Worm (Caenorhabditis elegans) whole organism, L1 larva: ENCODE measurements around the gene T14B4.19.
A peak's percentile ranks its signal among the peaks of the same experiment; 100 is the strongest.

Source experiments
- F16B12.6 ChIP-seq: fragments of 150-350 bp; optimal IDR thresholded peaks from 2 replicates; lab custom pipeline; 2014; ENCODE audit warnings: missing biosample characterization, missing genetic modification characterization
- aly-2 ChIP-seq: fragments of 150-350 bp; optimal IDR thresholded peaks from 2 replicates; lab custom pipeline; 2014; ENCODE audit warnings: missing biosample characterization, missing genetic modification characterization
- ama-1 ChIP-seq: fragments of 150-350 bp; optimal IDR thresholded peaks from 2 replicates; lab custom pipeline; 2014
- ceh-63 ChIP-seq: fragments of 200-800 bp; sonication (Bioruptor generic); optimal IDR thresholded peaks from 2 replicates; lab custom pipeline; 2018; ENCODE audit warnings: mild to moderate bottlenecking, missing genetic modification characterization, missing compliant biosample characterization
- ceh-8 ChIP-seq: fragments of 200-800 bp; sonication (Bioruptor generic); optimal IDR thresholded peaks from 2 replicates; lab custom pipeline; 2018; ENCODE audit warnings: mild to moderate bottlenecking, missing genetic modification characterization, moderate library complexity, missing compliant biosample characterization
- ceh-82 ChIP-seq, 3 experiments: fragments of 150-350 bp in 1 of 3; sonication (generic microtip) in 2 of 3; optimal IDR thresholded peaks; 2 replicates each; lab custom pipeline; 2014 to 2017; ENCODE audit warnings: missing biosample characterization in 3 of 3, missing genetic modification characterization in 3 of 3
- ces-1 ChIP-seq: fragments of 150-350 bp; optimal IDR thresholded peaks from 2 replicates; lab custom pipeline; 2014; ENCODE audit warnings: missing biosample characterization, missing genetic modification reagents, missing genetic modification characterization
- dpl-1 ChIP-seq, 3 experiments: fragments of 150-350 bp in 2 of 3; sonication (generic microtip) in 1 of 3; optimal IDR thresholded peaks; 2 replicates each; lab custom pipeline; 2014 to 2017; ENCODE audit warnings: missing biosample characterization in 3 of 3, missing genetic modification characterization in 3 of 3, missing genetic modification reagents in 3 of 3
- dsc-1 ChIP-seq: sonication (generic microtip); optimal IDR thresholded peaks from 2 replicates; lab custom pipeline; 2016; ENCODE audit warnings: mild to moderate bottlenecking, missing genetic modification characterization, missing compliant biosample characterization
- efl-1 ChIP-seq, 4 experiments: fragments of 150-350 bp; optimal IDR thresholded peaks in 3 of 4; peaks in 1 of 4; 1 replicate in 1 of 4; 2 replicates in 3 of 4; lab custom pipeline; 2014; ENCODE audit warnings: missing biosample characterization in 2 of 4, missing genetic modification characterization in 2 of 4, missing genetic modification reagents in 2 of 4
- efl-3 ChIP-seq: fragments of 200-800 bp; sonication (Bioruptor generic); optimal IDR thresholded peaks from 2 replicates; lab custom pipeline; 2018; ENCODE audit warnings: mild to moderate bottlenecking, missing genetic modification characterization, missing compliant biosample characterization
- egl-27 ChIP-seq, 2 experiments: fragments of 150-350 bp in 1 of 2; sonication (generic microtip); optimal IDR thresholded peaks; 3 replicates each; lab custom pipeline; 2017 to 2018; ENCODE audit warnings: missing biosample characterization in 2 of 2, missing genetic modification characterization in 2 of 2, missing genetic modification reagents in 2 of 2
- ets-5 ChIP-seq: fragments of 200-800 bp; sonication (Bioruptor generic); IDR thresholded peaks from 2 replicates; pipeline ENCODE4 v1.3.6; 2022; ENCODE audit warnings: missing genetic modification characterization, missing compliant biosample characterization
- fkh-8 ChIP-seq: sonication (generic microtip); optimal IDR thresholded peaks from 2 replicates; lab custom pipeline; 2016; ENCODE audit warnings: mild to moderate bottlenecking, missing genetic modification characterization, missing compliant biosample characterization
- fos-1 ChIP-seq: fragments of 150-350 bp; optimal IDR thresholded peaks from 2 replicates; lab custom pipeline; 2014; ENCODE audit warnings: missing biosample characterization, missing genetic modification characterization
- isw-1 ChIP-seq: fragments of 200-800 bp; sonication (Bioruptor generic); IDR thresholded peaks from 2 replicates; pipeline ENCODE4 v1.3.6; 2022; ENCODE audit warnings: missing genetic modification characterization, missing compliant biosample characterization
- lin-13 ChIP-seq: fragments of 150-350 bp; optimal IDR thresholded peaks from 2 replicates; lab custom pipeline; 2014; ENCODE audit warnings: missing biosample characterization, missing genetic modification reagents, missing genetic modification characterization
- lin-14 ChIP-seq: fragments of 200-800 bp; sonication (Bioruptor generic); optimal IDR thresholded peaks from 2 replicates; lab custom pipeline; 2018; ENCODE audit warnings: mild to moderate bottlenecking, missing genetic modification characterization, moderate library complexity, missing compliant biosample characterization
- lin-15B ChIP-seq: fragments of 150-350 bp; sonication (generic microtip); optimal IDR thresholded peaks from 3 replicates; lab custom pipeline; 2014; ENCODE audit warnings: missing biosample characterization, missing genetic modification characterization
- lin-35 ChIP-seq, 2 experiments: fragments of 150-350 bp; optimal IDR thresholded peaks; 2 replicates each; lab custom pipeline; 2014; ENCODE audit warnings: missing biosample characterization in 2 of 2, missing genetic modification characterization in 2 of 2, missing genetic modification reagents in 2 of 2
- lsy-2 ChIP-seq, 2 experiments: fragments of 150-350 bp; optimal IDR thresholded peaks; 2 replicates each; lab custom pipeline; 2014; ENCODE audit warnings: missing biosample characterization in 2 of 2, missing genetic modification characterization in 2 of 2
- mab-9 ChIP-seq: fragments of 200-800 bp; sonication (Bioruptor generic); IDR thresholded peaks from 2 replicates; pipeline ENCODE4 v1.3.6; 2022; ENCODE audit warnings: missing genetic modification reagents, missing genetic modification characterization, missing compliant biosample characterization
- mdl-1 ChIP-seq, 2 experiments: fragments of 150-350 bp; optimal IDR thresholded peaks; 2 replicates each; lab custom pipeline; 2014 to 2017; ENCODE audit warnings: missing biosample characterization in 2 of 2, missing genetic modification characterization in 2 of 2, inconsistent platforms in 1 of 2
- nhr-12 ChIP-seq: sonication (generic microtip); optimal IDR thresholded peaks from 2 replicates; lab custom pipeline; 2017; ENCODE audit warnings: missing biosample characterization, missing genetic modification characterization
- nhr-20 ChIP-seq: sonication (generic microtip); optimal IDR thresholded peaks from 2 replicates; lab custom pipeline; 2016; ENCODE audit warnings: mild to moderate bottlenecking, missing genetic modification characterization, missing compliant biosample characterization
- nhr-237 ChIP-seq: fragments of 150-350 bp; optimal IDR thresholded peaks from 2 replicates; lab custom pipeline; 2014; ENCODE audit warnings: missing biosample characterization, missing genetic modification characterization
- nhr-47 ChIP-seq: sonication (generic microtip); optimal IDR thresholded peaks from 2 replicates; lab custom pipeline; 2016; ENCODE audit warnings: mild to moderate bottlenecking, missing genetic modification characterization, moderate library complexity, missing compliant biosample characterization
- nhr-71 ChIP-seq: sonication (generic microtip); optimal IDR thresholded peaks from 2 replicates; lab custom pipeline; 2016; ENCODE audit warnings: mild to moderate bottlenecking, missing genetic modification characterization, moderate library complexity, missing compliant biosample characterization
- nhr-77 ChIP-seq: fragments of 150-350 bp; optimal IDR thresholded peaks from 2 replicates; lab custom pipeline; 2014; ENCODE audit warnings: missing biosample characterization, missing genetic modification characterization
- pax-3 ChIP-seq: fragments of 200-800 bp; sonication (Bioruptor generic); optimal IDR thresholded peaks from 2 replicates; lab custom pipeline; 2018; ENCODE audit warnings: mild to moderate bottlenecking, missing genetic modification characterization, moderate library complexity, missing compliant biosample characterization
- pqm-1 ChIP-seq: sonication (generic microtip); optimal IDR thresholded peaks from 3 replicates; lab custom pipeline; 2017; ENCODE audit warnings: missing biosample characterization, missing genetic modification characterization
- rnt-1 ChIP-seq: sonication (generic microtip); optimal IDR thresholded peaks from 2 replicates; lab custom pipeline; 2016; ENCODE audit warnings: mild to moderate bottlenecking, missing genetic modification characterization, moderate library complexity, missing compliant biosample characterization
- skn-1 ChIP-seq: fragments of 150-350 bp; optimal IDR thresholded peaks from 2 replicates; lab custom pipeline; 2014; ENCODE audit warnings: missing biosample characterization, missing genetic modification characterization
- snu-23 ChIP-seq: sonication (generic microtip); optimal IDR thresholded peaks from 2 replicates; lab custom pipeline; 2016; ENCODE audit warnings: missing genetic modification characterization, missing compliant biosample characterization
- sox-4 ChIP-seq: sonication (generic microtip); optimal IDR thresholded peaks from 2 replicates; lab custom pipeline; 2016; ENCODE audit warnings: missing genetic modification characterization, missing compliant biosample characterization
- sup-37 ChIP-seq: fragments of 200-800 bp; sonication (Bioruptor generic); optimal IDR thresholded peaks from 2 replicates; lab custom pipeline; 2018; ENCODE audit warnings: mild to moderate bottlenecking, missing genetic modification characterization, missing compliant biosample characterization
- swsn-7 ChIP-seq: sonication (generic microtip); optimal IDR thresholded peaks from 2 replicates; lab custom pipeline; 2016; ENCODE audit warnings: missing genetic modification characterization, missing compliant biosample characterization
- tbx-2 ChIP-seq: sonication (generic microtip); optimal IDR thresholded peaks from 2 replicates; lab custom pipeline; 2016; ENCODE audit warnings: missing genetic modification characterization, missing compliant biosample characterization
- tlp-1 ChIP-seq: fragments of 150-350 bp; optimal IDR thresholded peaks from 2 replicates; lab custom pipeline; 2014; ENCODE audit warnings: missing biosample characterization, missing genetic modification characterization
- unc-130 ChIP-seq: fragments of 150-350 bp; optimal IDR thresholded peaks from 2 replicates; lab custom pipeline; 2017; ENCODE audit warnings: missing biosample characterization, missing genetic modification characterization, inconsistent platforms
- unc-30 ChIP-seq: sonication (generic microtip); optimal IDR thresholded peaks from 2 replicates; lab custom pipeline; 2017; ENCODE audit warnings: missing biosample characterization, missing genetic modification characterization
- unc-86 ChIP-seq: sonication (generic microtip); optimal IDR thresholded peaks from 2 replicates; lab custom pipeline; 2016; ENCODE audit warnings: missing genetic modification characterization, missing compliant biosample characterization
- vab-15 ChIP-seq: sonication (generic microtip); optimal IDR thresholded peaks from 2 replicates; lab custom pipeline; 2017; ENCODE audit warnings: missing genotype, mild to moderate bottlenecking, missing genetic modification characterization, missing compliant biosample characterization
- zag-1 ChIP-seq: fragments of 150-350 bp; optimal IDR thresholded peaks from 2 replicates; lab custom pipeline; 2014; ENCODE audit warnings: missing biosample characterization, missing genetic modification characterization
- zip-4 ChIP-seq: fragments of 200-800 bp; sonication (Bioruptor generic); optimal IDR thresholded peaks from 2 replicates; lab custom pipeline; 2018; ENCODE audit warnings: mild to moderate bottlenecking, missing genetic modification characterization, moderate library complexity, missing compliant biosample characterization
- ztf-4 ChIP-seq: fragments of 150-350 bp; optimal IDR thresholded peaks from 2 replicates; lab custom pipeline; 2014; ENCODE audit warnings: missing biosample characterization, missing genetic modification characterization

The T14B4.19 gene

DNA sequence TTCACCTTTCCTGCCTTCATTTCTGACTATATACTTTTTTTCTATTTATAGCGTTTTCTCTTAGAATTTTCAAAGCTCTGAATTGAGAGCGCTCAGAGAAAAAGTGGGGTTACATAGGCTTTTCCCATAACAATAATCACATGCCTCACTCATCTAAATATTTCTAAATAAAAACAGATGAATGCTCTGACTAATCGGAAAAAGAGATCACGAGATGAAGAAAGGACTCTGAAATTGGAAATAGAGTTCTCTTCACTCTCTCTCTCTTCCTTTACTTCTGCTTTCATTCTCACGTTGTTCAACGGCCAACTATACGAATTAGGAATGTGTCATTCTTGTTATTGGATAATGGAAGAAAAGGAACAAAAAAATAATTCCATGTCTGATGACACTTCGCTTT is 23.6 kb downstream of the T14B4.19 start (continued):
- no peak for TF ChIP-seq ceh-63 (GFP tag; lab: Kevin White, UChicago)
- peak; percentile 59 for TF ChIP-seq lin-14 (GFP tag; lab: Kevin White, UChicago)
- no peak for TF ChIP-seq pqm-1
- no peak for TF ChIP-seq ztf-4
- TF ChIP-seq ces-1 (GFP tag; lab: Kevin White, UChicago): no peak
- TF ChIP-seq unc-130 (tag; lab: Kevin White, UChicago): no peak
- TF ChIP-seq unc-30 (tag; lab: Kevin White, UChicago): no peak
- no peak for TF ChIP-seq lin-13
- TF ChIP-seq mab-9 (GFP tag; lab: Robert Waterston, UW): no peak
- TF ChIP-seq efl-1 (optimal IDR thresholded peaks at IDR 0.05; lab: Kevin White, UChicago): no peak
- TF ChIP-seq efl-1 (GFP tag; optimal IDR thresholded peaks at IDR 0.05 in 1 of 2; lab: Kevin White, UChicago): peak in 1 of 2 experiments; percentile 19
- TF ChIP-seq snu-23 (GFP tag; lab: Kevin White, UChicago): no peak
- peak; percentile 28 for TF ChIP-seq swsn-7 (tag; lab: Kevin White, UChicago)
- TF ChIP-seq dpl-1 (GFP tag; optimal IDR thresholded peaks at IDR 0.05; lab: Kevin White, UChicago): no peak
- TF ChIP-seq tbx-2 (tag; lab: Kevin White, UChicago): no peak
- peak; percentile 60 for TF ChIP-seq nhr-47 (tag; lab: Kevin White, UChicago)
- no peak for TF ChIP-seq fos-1
- peak; percentile 61 for TF ChIP-seq sox-4 (tag; lab: Kevin White, UChicago)
- no peak for TF ChIP-seq zag-1 (tag; lab: Kevin White, UChicago)
- TF ChIP-seq nhr-20 (tag; lab: Kevin White, UChicago): peak; percentile 14
- peak; percentile 20 for TF ChIP-seq unc-86

DNA sequence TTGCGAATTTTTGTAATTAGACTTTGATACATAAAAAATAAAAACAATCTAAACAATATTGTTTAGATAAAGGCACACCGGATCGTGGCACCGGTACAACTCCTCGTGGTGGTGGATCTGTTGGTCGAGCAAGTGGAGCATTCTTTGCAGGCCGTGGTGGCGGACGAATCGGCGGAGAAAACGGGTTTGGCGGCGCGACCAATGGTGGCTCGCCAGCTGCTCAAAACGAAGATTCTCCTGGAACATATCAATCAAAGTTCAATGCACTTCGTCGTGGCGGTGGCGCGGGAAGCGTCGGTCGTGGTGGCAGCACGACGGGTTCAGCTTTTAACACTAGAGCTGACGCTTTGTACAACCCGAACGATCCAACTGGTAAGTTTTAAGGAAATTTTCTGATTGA is 26.8 kb downstream of the T14B4.19 start:
- TF ChIP-seq egl-27 (tag; optimal IDR thresholded peaks at IDR 0.05; lab: Kevin White, UChicago) (no peak), unc-30 (tag; lab: Kevin White, UChicago) (no peak), tlp-1 (tag; lab: Kevin White, UChicago) (no peak), nhr-237 (tag; lab: Kevin White, UChicago) (no peak), zag-1 (tag; lab: Kevin White, UChicago) (no peak), sup-37 (no peak)

DNA sequence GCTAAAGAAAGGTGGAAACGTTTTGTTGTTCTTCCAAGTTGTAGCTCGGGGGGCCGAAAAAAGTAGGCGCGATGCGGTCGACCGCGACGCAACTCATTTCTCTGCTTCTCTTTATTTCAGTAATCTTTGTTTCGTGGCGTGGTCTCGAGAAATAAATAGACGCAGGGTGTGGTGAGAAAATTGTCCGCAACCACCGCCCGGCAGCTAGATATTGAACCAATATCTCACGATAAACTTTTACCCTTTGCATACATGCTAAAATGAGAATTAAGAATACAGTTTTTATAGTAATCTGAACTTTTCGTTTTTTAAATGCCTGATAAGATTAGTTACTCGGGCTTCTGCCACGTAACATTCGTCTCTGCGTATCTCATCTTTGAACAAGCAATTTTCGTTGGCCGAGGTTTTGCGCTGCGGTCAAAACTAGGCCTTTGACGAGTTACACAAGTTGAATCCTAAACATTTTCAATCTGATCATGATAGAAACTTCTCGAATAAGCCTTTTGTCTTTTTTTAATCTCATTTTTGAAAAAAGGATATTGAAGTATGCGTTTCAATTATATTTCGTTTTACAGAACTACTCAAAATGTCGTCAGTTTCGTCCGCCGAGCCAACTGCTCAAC is 29.0 kb downstream of the T14B4.19 start, which contains the start of gene gyf-1:
TSS of gene gyf-1 (plus strand) at position 573 of the 623 bp plus-strand sequence.
- TF ChIP-seq unc-86 (no peak), ceh-8 (no peak), nhr-71 (tag; lab: Kevin White, UChicago) (peak; percentile 57), ceh-82 (tag; optimal IDR thresholded peaks at IDR 0.05; lab: Kevin White, UChicago) (peak in 1 of 3 experiments; percentile 53), lin-35 (GFP tag; optimal IDR thresholded peaks at IDR 0.05; lab: Kevin White, UChicago) (peak in 1 of 2 experiments; percentile 32), nhr-20 (tag; lab: Kevin White, UChicago) (peak; percentile 46), efl-1 (optimal IDR thresholded peaks at IDR 0.05; lab: Kevin White, UChicago) (peak; percentile 36 to 38), efl-1 (GFP tag; optimal IDR thresholded peaks at IDR 0.05 in 1 of 2; lab: Kevin White, UChicago) (peak; percentile 13 to 29), rnt-1 (tag; lab: Kevin White, UChicago) (peak; percentile 50), lin-14 (GFP tag; lab: Kevin White, UChicago) (peak; percentile 76), lin-15B (tag; lab: Kevin White, UChicago) (peak; percentile 58), aly-2 (tag; lab: Kevin White, UChicago) (peak; percentile 3), dsc-1 (no peak), isw-1 (GFP tag; lab: Robert Waterston, UW) (no peak), nhr-47 (tag; lab: Kevin White, UChicago) (peak; percentile 37), snu-23 (GFP tag; lab: Kevin White, UChicago) (peak; percentile 39), tlp-1 (tag; lab: Kevin White, UChicago) (no peak), vab-15 (tag; lab: Kevin White, UChicago) (peak; percentile 10), lsy-2 (tag; optimal IDR thresholded peaks at IDR 0.05; lab: Kevin White, UChicago) (peak in 1 of 2 experiments; percentile 51), mdl-1 (tag; optimal IDR thresholded peaks at IDR 0.05; lab: Kevin White, UChicago) (peak in 1 of 2 experiments; percentile 55), swsn-7 (tag; lab: Kevin White, UChicago) (peak; percentile 30), lin-13 (no peak), zip-4 (GFP tag; lab: Kevin White, UChicago) (no peak), ama-1 (no peak), efl-3 (no peak), unc-130 (tag; lab: Kevin White, UChicago) (no peak), pax-3 (tag; lab: Kevin White, UChicago) (no peak), fkh-8 (tag; lab: Kevin White, UChicago) (peak; percentile 47), F16B12.6 (peak; percentile 23), sox-4 (tag; lab: Kevin White, UChicago) (no peak), nhr-12 (tag; lab: Kevin White, UChicago) (no peak), ets-5 (GFP tag; lab: Robert Waterston, UW) (no peak), nhr-77 (tag; lab: Kevin White, UChicago) (peak; percentile 8), skn-1 (tag; lab: Kevin White, UChicago) (no peak), dpl-1 (GFP tag; optimal IDR thresholded peaks at IDR 0.05; lab: Kevin White, UChicago) (peak in 2 of 3 experiments; percentile 5 to 14)
